Fruit fly (Drosophila melanogaster): ENCODE results near the gene CG32107.
A peak's percentile ranks its signal among the peaks of the same experiment; 100 is the strongest.

CG32107 gene

DNA sequence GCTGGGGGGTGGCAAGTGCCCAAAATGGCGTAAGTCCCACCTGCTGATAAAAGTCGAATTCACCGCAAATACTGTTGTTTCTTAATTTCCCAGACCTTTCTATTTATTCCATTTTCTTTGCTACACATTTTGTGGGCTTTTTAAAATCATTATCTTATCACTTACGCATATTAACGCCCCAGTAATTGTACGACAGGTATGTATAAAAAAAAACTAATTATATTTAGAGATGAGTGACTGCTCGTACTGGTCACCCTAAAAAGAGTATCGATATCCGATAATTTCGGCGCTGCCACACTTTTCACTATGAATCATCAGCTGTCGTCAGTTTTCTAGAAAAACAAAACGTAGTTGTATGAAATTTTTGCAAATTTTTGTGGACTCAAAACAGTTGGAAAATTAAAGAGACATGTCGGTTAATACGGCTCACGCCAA lies 11.2 kb downstream of the CG32107 start, which contains the start of the genes CG10948 and Wbp2:
Gene CG10948 (minus strand): TSS at position 251 of the 435 bp plus-strand sequence.
Gene Wbp2 (plus strand): TSS at position 299 of the 435 bp plus-strand sequence.
- TF ChIP-seq CG11617 (GFP tag; optimal IDR thresholded peaks at IDR 0.05) (peak; percentile 71), cnc (optimal IDR thresholded peaks at IDR 0.05) (no peak), Clk (GFP tag; optimal IDR thresholded peaks at IDR 0.05) (no peak), kay (GFP tag; ENCODE audit: borderline replicate concordance) (peak; percentile 100), CG33017 (tag; optimal IDR thresholded peaks at IDR 0.05) (peak; percentile 17), CG7101 (tag; optimal IDR thresholded peaks at IDR 0.05) (peak; percentile 34), cic (GFP tag; optimal IDR thresholded peaks at IDR 0.05) (peak; percentile 87), bab1 (GFP tag; optimal IDR thresholded peaks at IDR 0.05) (peak; percentile 52), toe (GFP tag; optimal IDR thresholded peaks at IDR 0.05) (no peak), Hr96 (GFP tag; optimal IDR thresholded peaks at IDR 0.05) (no peak), CG12768 (GFP tag; optimal IDR thresholded peaks at IDR 0.05) (peak; percentile 4), Crg-1 (GFP tag; optimal IDR thresholded peaks at IDR 0.05) (no peak), Mnt (GFP tag; optimal IDR thresholded peaks at IDR 0.05) (peak; percentile 30), CG5204 (GFP tag; optimal IDR thresholded peaks at IDR 0.05) (no peak), CG14711 (tag; optimal IDR thresholded peaks at IDR 0.05) (no peak), tj (GFP tag; optimal IDR thresholded peaks at IDR 0.05) (peak; percentile 55), CG7045 (GFP tag; optimal IDR thresholded peaks at IDR 0.05) (no peak), CG1620 (GFP tag; optimal IDR thresholded peaks at IDR 0.05) (no peak), pad (GFP tag; optimal IDR thresholded peaks at IDR 0.05) (peak; percentile 12), ovo (GFP tag; optimal IDR thresholded peaks at IDR 0.05) (no peak)

DNA sequence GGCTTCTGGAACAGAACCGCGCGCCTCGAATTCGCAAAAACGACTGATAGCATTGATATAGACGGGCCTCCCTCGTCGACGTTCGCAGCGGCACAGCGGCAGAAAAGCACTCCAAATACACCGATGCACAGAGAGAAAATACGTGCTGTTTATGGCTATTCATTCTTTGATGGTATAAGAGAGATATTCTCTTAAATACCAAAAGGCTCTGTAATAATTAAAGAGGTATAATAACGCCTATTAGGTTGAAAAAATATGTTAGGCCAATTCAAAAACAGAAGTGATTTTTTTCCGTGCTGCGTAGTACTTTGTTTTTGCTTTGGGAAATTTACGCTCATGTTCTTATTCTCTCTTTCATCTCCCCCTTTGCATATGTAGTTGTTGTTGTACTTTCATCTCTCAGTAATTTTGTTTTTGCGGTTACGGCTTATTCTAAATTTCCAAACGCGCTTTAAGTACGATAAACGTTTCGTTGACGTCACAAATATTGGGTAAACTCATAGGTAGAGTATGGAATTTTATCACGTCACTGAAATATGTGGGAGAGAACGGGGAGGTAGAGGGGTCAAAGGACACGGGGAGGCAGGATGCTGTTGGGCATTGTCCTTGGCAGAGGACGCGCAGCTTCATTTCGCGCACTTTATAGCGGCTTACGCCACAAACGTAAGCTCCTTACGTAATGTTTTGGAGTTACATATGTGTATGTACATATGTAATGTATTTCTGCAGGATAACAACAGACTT lies 17.9 kb downstream of the CG32107 start, which contains the start of gene nebu:
Gene nebu (minus strand): TSS at position 51 of the 744 bp plus-strand sequence.
- TF ChIP-seq CG11617 (GFP tag; optimal IDR thresholded peaks at IDR 0.05): peak; percentile 98
- peak; percentile 91 for TF ChIP-seq Mnt (GFP tag; optimal IDR thresholded peaks at IDR 0.05)
- TF ChIP-seq CG7101 (tag; optimal IDR thresholded peaks at IDR 0.05): peak; percentile 97
- peak; percentile 94 for TF ChIP-seq CG14711 (tag; optimal IDR thresholded peaks at IDR 0.05)
- peak; percentile 93 for TF ChIP-seq kay (GFP tag; ENCODE audit: borderline replicate concordance)
- TF ChIP-seq pad (GFP tag; optimal IDR thresholded peaks at IDR 0.05): peak; percentile 87
- peak; percentile 97 for TF ChIP-seq bab1 (GFP tag; optimal IDR thresholded peaks at IDR 0.05)
- no peak for TF ChIP-seq cnc (optimal IDR thresholded peaks at IDR 0.05)
- TF ChIP-seq toe (GFP tag; optimal IDR thresholded peaks at IDR 0.05): peak; percentile 97
- TF ChIP-seq Clk (GFP tag; optimal IDR thresholded peaks at IDR 0.05): peak; percentile 98
- peak; percentile 88 for TF ChIP-seq ovo (GFP tag; optimal IDR thresholded peaks at IDR 0.05)
- peak; percentile 98 for TF ChIP-seq CG5204 (GFP tag; optimal IDR thresholded peaks at IDR 0.05)
- TF ChIP-seq CG1620 (GFP tag; optimal IDR thresholded peaks at IDR 0.05): peak; percentile 97
- TF ChIP-seq CG12768 (GFP tag; optimal IDR thresholded peaks at IDR 0.05): peak; percentile 98
- peak; percentile 95 for TF ChIP-seq Crg-1 (GFP tag; optimal IDR thresholded peaks at IDR 0.05)
- TF ChIP-seq Hr96 (GFP tag; optimal IDR thresholded peaks at IDR 0.05): peak; percentile 98
- peak; percentile 99 for TF ChIP-seq CG33017 (tag; optimal IDR thresholded peaks at IDR 0.05)
- TF ChIP-seq tj (GFP tag; optimal IDR thresholded peaks at IDR 0.05): peak; percentile 88
- peak; percentile 94 for TF ChIP-seq cic (GFP tag; optimal IDR thresholded peaks at IDR 0.05)
- peak; percentile 99 for TF ChIP-seq CG7045 (GFP tag; optimal IDR thresholded peaks at IDR 0.05)

DNA sequence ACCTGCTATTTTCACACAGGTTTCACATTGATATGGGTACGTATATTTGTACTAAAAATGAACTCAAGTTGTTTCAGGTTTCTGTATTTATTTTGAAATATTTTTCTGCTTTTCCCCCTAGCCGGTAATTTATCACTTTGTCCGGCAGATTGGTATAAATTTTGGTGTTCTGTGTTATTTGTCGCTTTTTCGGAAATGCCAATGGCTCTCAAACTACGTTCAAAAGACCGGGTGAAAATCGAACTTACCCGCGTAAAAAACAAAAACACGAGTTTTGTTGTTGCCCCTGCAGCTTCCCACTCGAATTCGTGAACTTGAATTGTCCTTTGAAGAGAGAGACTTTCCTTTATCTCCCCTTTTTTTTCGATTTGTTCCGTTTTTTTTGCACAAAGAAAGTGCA lies 18.6 kb downstream of the CG32107 start:
- TF ChIP-seq CG11617 (GFP tag; optimal IDR thresholded peaks at IDR 0.05) (no peak), CG7045 (GFP tag; optimal IDR thresholded peaks at IDR 0.05) (no peak), tj (GFP tag; optimal IDR thresholded peaks at IDR 0.05) (no peak), CG14711 (tag; optimal IDR thresholded peaks at IDR 0.05) (no peak), bab1 (GFP tag; optimal IDR thresholded peaks at IDR 0.05) (no peak), CG5204 (GFP tag; optimal IDR thresholded peaks at IDR 0.05) (no peak), CG7101 (tag; optimal IDR thresholded peaks at IDR 0.05) (no peak), Mnt (GFP tag; optimal IDR thresholded peaks at IDR 0.05) (no peak), toe (GFP tag; optimal IDR thresholded peaks at IDR 0.05) (no peak), CG12768 (GFP tag; optimal IDR thresholded peaks at IDR 0.05) (no peak)

DNA sequence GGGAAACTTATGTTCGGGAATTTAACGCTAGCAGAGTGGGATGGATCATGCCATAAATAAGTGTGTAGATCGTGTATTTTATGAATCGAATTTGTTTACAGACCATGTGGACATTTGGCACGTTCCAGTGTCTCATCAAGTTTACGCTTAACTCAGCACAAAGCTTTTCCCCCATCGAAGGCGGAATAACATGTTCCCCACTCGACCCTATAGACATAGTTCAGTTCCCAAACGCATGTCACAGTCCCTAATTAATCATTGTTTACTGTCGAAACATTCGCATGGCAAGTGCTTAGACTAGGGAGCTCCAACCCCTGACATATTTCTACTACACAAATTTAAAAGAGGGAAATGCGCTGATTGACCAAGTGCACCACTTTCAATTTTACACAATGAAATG lies 19.6 kb downstream of the CG32107 start:
- TF ChIP-seq CG7045 (GFP tag; optimal IDR thresholded peaks at IDR 0.05) (no peak), Crg-1 (GFP tag; optimal IDR thresholded peaks at IDR 0.05) (no peak), CG12768 (GFP tag; optimal IDR thresholded peaks at IDR 0.05) (no peak), CG1620 (GFP tag; optimal IDR thresholded peaks at IDR 0.05) (no peak), Mnt (GFP tag; optimal IDR thresholded peaks at IDR 0.05) (no peak)

DNA sequence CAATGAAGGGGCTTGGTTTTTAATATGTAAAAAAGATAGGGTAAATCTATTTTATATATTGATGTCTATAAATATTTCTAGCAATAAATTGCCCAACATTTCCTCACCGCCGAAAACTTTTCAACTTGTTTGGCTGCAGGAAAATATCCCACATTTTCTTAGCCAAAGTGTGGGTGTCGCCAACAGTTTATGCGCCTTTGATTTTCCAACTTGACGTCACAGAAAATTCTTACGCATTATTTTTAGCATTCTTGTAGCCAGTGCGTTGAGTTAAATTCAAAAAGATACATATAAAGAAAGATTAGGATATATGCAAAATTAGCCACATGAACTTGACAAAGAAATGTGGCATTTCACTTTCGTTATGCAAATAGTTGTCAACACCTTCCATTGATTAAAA lies 21.2 kb downstream of the CG32107 start:
- peak; percentile 43 for TF ChIP-seq kay (GFP tag; ENCODE audit: borderline replicate concordance)
- no peak for TF ChIP-seq toe (GFP tag; optimal IDR thresholded peaks at IDR 0.05)

dm6 chr3L:12837196-12837720 lies 23.8 kb downstream of the CG32107 start:
- TF ChIP-seq CG5204 (GFP tag; optimal IDR thresholded peaks at IDR 0.05) (no peak), CG12768 (GFP tag; optimal IDR thresholded peaks at IDR 0.05) (no peak), Crg-1 (GFP tag; optimal IDR thresholded peaks at IDR 0.05) (no peak), ovo (GFP tag; optimal IDR thresholded peaks at IDR 0.05) (no peak), kay (GFP tag; ENCODE audit: borderline replicate concordance) (no peak), Clk (GFP tag; optimal IDR thresholded peaks at IDR 0.05) (no peak), CG7045 (GFP tag; optimal IDR thresholded peaks at IDR 0.05) (no peak)

Measured in whole organism, adult.